Fruit fly (Drosophila melanogaster): ENCODE results near the gene CG13793.

dm6 chr2L:7703534-7703933 is 15.8 kb downstream of the CG13793 start:
- TF ChIP-seq Eip78C (GFP tag): peak; percentile 96
- no peak for TF ChIP-seq dac (GFP tag; optimal IDR thresholded peaks at IDR 0.05)
- TF ChIP-seq Hr4 (GFP tag; optimal IDR thresholded peaks at IDR 0.05): peak; percentile 62
- peak; percentile 85 for TF ChIP-seq CG6792 (GFP tag; optimal IDR thresholded peaks at IDR 0.05)
- TF ChIP-seq CG8119 (GFP tag; IDR thresholded peaks at IDR 0.05): peak; percentile 71
- peak; percentile 83 for TF ChIP-seq OdsH (GFP tag; optimal IDR thresholded peaks at IDR 0.05)
- TF ChIP-seq CG11762 (GFP tag; optimal IDR thresholded peaks at IDR 0.05; ENCODE audit: insufficient read depth): peak; percentile 76
- peak; percentile 84 for TF ChIP-seq CG3032 (tag; optimal IDR thresholded peaks at IDR 0.05)
- TF ChIP-seq eg (GFP tag; IDR thresholded peaks at IDR 0.05): peak; percentile 47; the same call in 2 of the 3 replicates
- peak; percentile 82 for TF ChIP-seq svp (GFP tag)

All from whole organism, prepupa.